Fruit fly (Drosophila melanogaster): ENCODE results near the gene dia.

DNA sequence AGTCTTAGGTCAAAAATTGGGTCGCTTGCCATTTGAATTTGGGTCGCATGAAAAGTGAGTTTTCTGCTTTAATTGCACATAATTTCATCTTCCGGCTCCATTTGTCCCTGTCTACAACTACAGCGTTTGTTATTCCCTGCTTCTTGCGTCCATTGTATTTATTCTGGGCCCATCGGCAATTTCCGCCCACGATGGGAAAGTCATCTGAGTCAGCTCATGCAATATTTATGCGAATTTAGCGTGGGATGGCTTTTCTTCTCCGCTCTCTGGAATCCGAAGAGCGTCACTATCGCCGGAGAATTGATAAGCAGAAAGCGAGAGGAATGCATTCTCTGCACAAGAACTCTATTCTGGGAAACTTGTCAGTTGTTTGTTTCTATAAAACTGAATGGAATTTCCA is 34.6 kb downstream of the dia start:
- TF ChIP-seq pan (optimal IDR thresholded peaks at IDR 0.05) (no peak), psq (optimal IDR thresholded peaks at IDR 0.05) (no peak), CG8478 (optimal IDR thresholded peaks at IDR 0.05) (no peak), EcR (GFP tag; optimal IDR thresholded peaks at IDR 0.05) (no peak)

Data from whole organism.